Worm (Caenorhabditis elegans) whole organism, young adult: ENCODE results near the gene polq-1.

Source experiments
- B0035.1 ChIP-seq: sonication (generic microtip); optimal IDR thresholded peaks from 2 replicates; lab custom pipeline; 2016; ENCODE audit warnings: missing genetic modification characterization, mild to moderate bottlenecking, missing compliant biosample characterization, missing genotype, missing genetic modification reagents
- cebp-2 ChIP-seq: fragments of 200-800 bp; sonication (Bioruptor generic); IDR thresholded peaks from 2 replicates; pipeline ENCODE4 v1.3.6; 2022; ENCODE audit warnings: missing genetic modification characterization, missing compliant biosample characterization
- lin-54 ChIP-seq: fragments of 200-800 bp; sonication (Bioruptor generic); optimal IDR thresholded peaks from 2 replicates; lab custom pipeline; 2018; ENCODE audit warnings: mild to moderate bottlenecking, missing genetic modification characterization, missing compliant biosample characterization
- pha-4 ChIP-seq: fragments of 150-350 bp; sonication (generic microtip); optimal IDR thresholded peaks from 2 replicates; lab custom pipeline; 2014; ENCODE audit warnings: missing biosample characterization, missing genetic modification reagents, missing genetic modification characterization

DNA sequence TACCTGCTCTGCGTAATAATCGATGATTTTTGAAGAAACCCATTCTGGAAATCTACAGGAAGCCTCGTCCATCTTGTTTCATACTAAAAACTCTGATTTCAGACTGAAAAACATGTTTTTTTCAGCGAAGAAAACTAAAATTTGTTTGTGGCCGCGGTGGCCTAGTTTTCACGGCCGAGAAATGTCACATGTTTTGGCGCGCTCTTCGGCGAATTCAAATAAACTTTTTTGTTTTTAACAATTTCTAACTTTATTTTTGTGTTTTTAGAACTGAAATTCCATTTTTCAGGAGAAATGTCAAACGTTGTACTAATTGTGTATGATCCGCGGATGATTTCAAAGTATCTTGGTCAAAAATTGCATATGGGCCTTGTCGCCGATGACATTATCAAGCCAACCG lies at the start of gene polq-1, which contains the start of gene him-10:
- TF ChIP-seq lin-54 (GFP tag; lab: Kevin White, UChicago), result peak; percentile 54
- TF ChIP-seq pha-4 (tag; lab: Kevin White, UChicago), result no peak
- no peak for TF ChIP-seq B0035.1
- no peak for TF ChIP-seq cebp-2 (GFP tag; lab: Robert Waterston, UW)
